Worm (Caenorhabditis elegans) whole organism, young adult: ENCODE results near the gene hum-4.

ENCODE experiments used
- C06A6.2 ChIP-seq: fragments of 200-800 bp; sonication (Bioruptor generic); conservative IDR thresholded peaks from 2 replicates; pipeline ENCODE4 v1.3.6; 2022; ENCODE audit warnings: missing genetic modification characterization, missing compliant biosample characterization
- D2030.7 ChIP-seq: fragments of 200-800 bp; sonication (Bioruptor generic); IDR thresholded peaks from 2 replicates; pipeline ENCODE4 v1.3.6; 2022; ENCODE audit warnings: missing genetic modification reagents, missing genetic modification characterization, missing compliant biosample characterization
- F23B12.7 ChIP-seq: sonication (generic microtip); optimal IDR thresholded peaks from 2 replicates; lab custom pipeline; 2017; ENCODE audit warnings: missing genetic modification characterization, mild to moderate bottlenecking, missing compliant biosample characterization, antibody characterized with exemption, moderate library complexity; ENCODE audit not compliant: insufficient read depth
- F39B2.1 ChIP-seq: fragments of 200-800 bp; sonication (Bioruptor generic); IDR thresholded peaks from 2 replicates; pipeline ENCODE4 v1.3.6; 2022; ENCODE audit warnings: missing genetic modification reagents, missing genetic modification characterization, missing compliant biosample characterization
- F49E8.2 ChIP-seq: sonication (generic microtip); optimal IDR thresholded peaks from 3 replicates; lab custom pipeline; 2017; ENCODE audit warnings: missing genetic modification characterization, mild to moderate bottlenecking, missing compliant biosample characterization, antibody characterized with exemption, moderate library complexity; ENCODE audit not compliant: insufficient read depth
- Y79H2A.3 ChIP-seq: fragments of 200-800 bp; sonication (Bioruptor generic); conservative IDR thresholded peaks from 2 replicates; pipeline ENCODE4 v1.3.6; 2022; ENCODE audit warnings: missing genetic modification reagents, missing genetic modification characterization, missing compliant biosample characterization
- ama-1 ChIP-seq, 3 experiments: fragments of 150-350 bp in 1 of 3; sonication (generic microtip) in 2 of 3; optimal IDR thresholded peaks; 2 replicates each; lab custom pipeline; 2014 to 2018; ENCODE audit warnings: missing biosample characterization in 2 of 3, missing genetic modification characterization in 2 of 3, missing genetic modification reagents in 2 of 3
- aptf-2 ChIP-seq: fragments of 200-800 bp; sonication (Bioruptor generic); conservative IDR thresholded peaks from 2 replicates; pipeline ENCODE4 v1.3.6; 2022; ENCODE audit warnings: missing genetic modification reagents, missing genetic modification characterization, missing compliant biosample characterization
- atf-7 ChIP-seq: sonication (generic microtip); optimal IDR thresholded peaks from 2 replicates; lab custom pipeline; 2017; ENCODE audit warnings: mild to moderate bottlenecking, missing genetic modification characterization, missing compliant biosample characterization
- athp-1 ChIP-seq: sonication (generic microtip); optimal IDR thresholded peaks from 2 replicates; lab custom pipeline; 2017; ENCODE audit warnings: mild to moderate bottlenecking, missing genetic modification characterization, missing compliant biosample characterization
- attf-3 ChIP-seq: fragments of 200-800 bp; sonication (Bioruptor generic); conservative IDR thresholded peaks from 2 replicates; pipeline ENCODE4 v1.3.6; 2022; ENCODE audit warnings: missing genetic modification reagents, missing genetic modification characterization, missing compliant biosample characterization
- attf-5 ChIP-seq: fragments of 200-800 bp; sonication (Bioruptor generic); optimal IDR thresholded peaks from 2 replicates; lab custom pipeline; 2018; ENCODE audit warnings: mild to moderate bottlenecking, missing genetic modification characterization, missing compliant biosample characterization
- cebp-1 ChIP-seq, 2 experiments: fragments of 200-800 bp in 1 of 2; sonication (Bioruptor generic) in 1 of 2; sonication (generic microtip) in 1 of 2; IDR thresholded peaks in 1 of 2; optimal IDR thresholded peaks in 1 of 2; 2 replicates each; pipeline versions ENCODE4 v1.3.6 to Lab custom; 2017 to 2022; ENCODE audit warnings: missing compliant biosample characterization in 2 of 2, missing genetic modification characterization in 2 of 2, mild to moderate bottlenecking in 1 of 2, missing genetic modification reagents in 1 of 2, moderate library complexity in 1 of 2
- ceh-100 ChIP-seq: fragments of 200-800 bp; sonication (Bioruptor generic); IDR thresholded peaks from 2 replicates; pipeline ENCODE4 v1.3.6; 2022; ENCODE audit warnings: missing genetic modification reagents, missing genetic modification characterization, missing compliant biosample characterization
- ceh-27 ChIP-seq: fragments of 200-800 bp; sonication (Bioruptor generic); optimal IDR thresholded peaks from 2 replicates; lab custom pipeline; 2018; ENCODE audit warnings: mild to moderate bottlenecking, missing genetic modification characterization, moderate library complexity, missing compliant biosample characterization
- ceh-91 ChIP-seq: fragments of 200-800 bp; sonication (Bioruptor generic); IDR thresholded peaks from 2 replicates; pipeline ENCODE4 v1.3.6; 2022; ENCODE audit warnings: missing genetic modification reagents, missing genetic modification characterization, missing compliant biosample characterization
- dpff-1 ChIP-seq: sonication (generic microtip); optimal IDR thresholded peaks from 2 replicates; lab custom pipeline; 2017; ENCODE audit warnings: mild to moderate bottlenecking, missing genetic modification characterization, missing compliant biosample characterization
- efl-1 ChIP-seq: fragments of 150-350 bp; optimal IDR thresholded peaks from 2 replicates; lab custom pipeline; 2014; ENCODE audit warnings: missing biosample characterization, missing genetic modification reagents, missing genetic modification characterization
- egl-18 ChIP-seq: fragments of 200-800 bp; sonication (Bioruptor generic); IDR thresholded peaks from 2 replicates; pipeline ENCODE4 v1.3.6; 2022; ENCODE audit warnings: missing genetic modification reagents, missing genetic modification characterization, missing compliant biosample characterization
- egl-44 ChIP-seq: fragments of 200-800 bp; sonication (Bioruptor generic); IDR thresholded peaks from 2 replicates; pipeline ENCODE4 v1.3.6; 2022; ENCODE audit warnings: missing genetic modification reagents, missing genetic modification characterization, missing compliant biosample characterization
- fkh-3 ChIP-seq: sonication (generic microtip); optimal IDR thresholded peaks from 2 replicates; lab custom pipeline; 2016; ENCODE audit warnings: mild to moderate bottlenecking, missing genetic modification characterization, missing compliant biosample characterization
- hmg-20 ChIP-seq: fragments of 200-800 bp; sonication (Bioruptor generic); IDR thresholded peaks from 2 replicates; pipeline ENCODE4 v1.3.6; 2022; ENCODE audit warnings: missing genetic modification reagents, missing genetic modification characterization, missing compliant biosample characterization
- lag-1 ChIP-seq: fragments of 200-800 bp; sonication (Bioruptor generic); IDR thresholded peaks from 2 replicates; pipeline ENCODE4 v1.3.6; 2022; ENCODE audit warnings: missing genetic modification reagents, missing genetic modification characterization, missing compliant biosample characterization
- let-526 ChIP-seq: fragments of 200-800 bp; sonication (Bioruptor generic); IDR thresholded peaks from 2 replicates; pipeline ENCODE4 v1.3.6; 2022; ENCODE audit warnings: missing genetic modification reagents, missing genetic modification characterization, missing compliant biosample characterization
- lin-40 ChIP-seq: sonication (generic microtip); optimal IDR thresholded peaks from 2 replicates; lab custom pipeline; 2016; ENCODE audit warnings: missing genetic modification characterization, mild to moderate bottlenecking, missing compliant biosample characterization, missing genotype, missing genetic modification reagents
- lin-54 ChIP-seq: fragments of 200-800 bp; sonication (Bioruptor generic); optimal IDR thresholded peaks from 2 replicates; lab custom pipeline; 2018; ENCODE audit warnings: mild to moderate bottlenecking, missing genetic modification characterization, missing compliant biosample characterization
- madf-10 ChIP-seq: sonication (generic microtip); optimal IDR thresholded peaks from 2 replicates; lab custom pipeline; 2016; ENCODE audit warnings: mild to moderate bottlenecking, missing genetic modification characterization, missing compliant biosample characterization
- mcd-1 ChIP-seq: fragments of 200-800 bp; sonication (Bioruptor generic); IDR thresholded peaks from 2 replicates; pipeline ENCODE4 v1.3.6; 2022; ENCODE audit warnings: missing genetic modification reagents, missing genetic modification characterization, missing compliant biosample characterization
- mel-28 ChIP-seq: sonication (generic microtip); optimal IDR thresholded peaks from 2 replicates; lab custom pipeline; 2016; ENCODE audit warnings: borderline replicate concordance, mild to moderate bottlenecking, missing genetic modification characterization, missing compliant biosample characterization
- nfyb-1 ChIP-seq: fragments of 200-800 bp; sonication (Bioruptor generic); IDR thresholded peaks from 2 replicates; pipeline ENCODE4 v1.3.6; 2022; ENCODE audit warnings: missing genetic modification reagents, missing genetic modification characterization, missing compliant biosample characterization
- nhr-27 ChIP-seq: fragments of 200-800 bp; sonication (Bioruptor generic); optimal IDR thresholded peaks from 2 replicates; lab custom pipeline; 2018; ENCODE audit warnings: mild to moderate bottlenecking, missing genetic modification characterization, moderate library complexity, missing compliant biosample characterization
- nhr-80 ChIP-seq: sonication (generic microtip); optimal IDR thresholded peaks from 2 replicates; lab custom pipeline; 2016; ENCODE audit warnings: missing genetic modification characterization, missing compliant biosample characterization
- nhr-90 ChIP-seq: sonication (generic microtip); optimal IDR thresholded peaks from 2 replicates; lab custom pipeline; 2016; ENCODE audit warnings: missing genotype, mild to moderate bottlenecking, missing genetic modification characterization, missing compliant biosample characterization
- pha-4 ChIP-seq: fragments of 150-350 bp; sonication (generic microtip); optimal IDR thresholded peaks from 2 replicates; lab custom pipeline; 2014; ENCODE audit warnings: missing biosample characterization, missing genetic modification reagents, missing genetic modification characterization
- rec-8 ChIP-seq, 2 experiments: sonication (generic microtip); optimal IDR thresholded peaks; 2 replicates each; lab custom pipeline; 2016; ENCODE audit warnings: mild to moderate bottlenecking in 2 of 2, missing genetic modification characterization in 2 of 2, missing genetic modification reagents in 2 of 2, missing genotype in 2 of 2, missing biosample characterization in 1 of 2, missing compliant biosample characterization in 1 of 2, moderate library complexity in 1 of 2
- repo-1 ChIP-seq: sonication (generic microtip); optimal IDR thresholded peaks from 2 replicates; lab custom pipeline; 2017; ENCODE audit warnings: mild to moderate bottlenecking, missing genetic modification characterization, missing compliant biosample characterization
- snpc-3.4 ChIP-seq: sonication (generic microtip); optimal IDR thresholded peaks from 2 replicates; lab custom pipeline; 2017; ENCODE audit warnings: missing genetic modification characterization, mild to moderate bottlenecking, missing compliant biosample characterization, antibody characterized with exemption, moderate library complexity, missing genotype, missing genetic modification reagents
- snpc-4 ChIP-seq, 5 experiments: fragments of 150-350 bp in 1 of 5; sonication (generic microtip) in 4 of 5; optimal IDR thresholded peaks; 2 replicates each; lab custom pipeline; 2014 to 2018; ENCODE audit warnings: missing genetic modification characterization in 5 of 5, missing biosample characterization in 3 of 5, antibody characterized with exemption in 2 of 5, mild to moderate bottlenecking in 2 of 5, missing compliant biosample characterization in 2 of 5, missing genotype in 2 of 5, moderate library complexity in 2 of 5, missing genetic modification reagents in 1 of 5
- sptf-2 ChIP-seq: fragments of 200-800 bp; sonication (Bioruptor generic); optimal IDR thresholded peaks from 2 replicates; lab custom pipeline; 2018; ENCODE audit warnings: mild to moderate bottlenecking, missing genetic modification characterization, missing compliant biosample characterization
- tbp1 ChIP-seq: fragments of 200-800 bp; sonication (Bioruptor generic); optimal IDR thresholded peaks from 2 replicates; lab custom pipeline; 2018; ENCODE audit warnings: mild to moderate bottlenecking, missing genetic modification characterization, missing compliant biosample characterization
- tlf-1 ChIP-seq: fragments of 200-800 bp; sonication (Bioruptor generic); optimal IDR thresholded peaks from 2 replicates; lab custom pipeline; 2018; ENCODE audit warnings: mild to moderate bottlenecking, missing genetic modification characterization, missing compliant biosample characterization
- zim-3 ChIP-seq: sonication (generic microtip); optimal IDR thresholded peaks from 2 replicates; lab custom pipeline; 2017; ENCODE audit warnings: mild to moderate bottlenecking, missing genetic modification characterization, moderate library complexity, missing compliant biosample characterization
- ztf-6 ChIP-seq: fragments of 200-800 bp; sonication (Bioruptor generic); IDR thresholded peaks from 2 replicates; pipeline ENCODE4 v1.3.6; 2022; ENCODE audit warnings: missing genetic modification reagents, missing genetic modification characterization, missing compliant biosample characterization

hum-4 gene

ce11 chrX:11433488-11433887, at the start of gene hum-4:
Gene hum-4, minus strand, starts transcription at chrX:11433588.
- TF ChIP-seq atf-7 (tag; lab: Kevin White, UChicago) (no peak), tbp1 (no peak), ceh-27 (GFP tag; lab: Kevin White, UChicago) (no peak), tlf-1 (no peak)

- TF ChIP-seq lag-1 (no peak), rec-8 (tag; optimal IDR thresholded peaks at IDR 0.05; lab: Kevin White, UChicago) (no peak), efl-1 (GFP tag; lab: Kevin White, UChicago) (no peak), lin-54 (no peak), aptf-2 (GFP tag; lab: Robert Waterston, UW) (no peak), D2030.7 (GFP tag; lab: Robert Waterston, UW) (no peak), nhr-80 (tag; lab: Kevin White, UChicago) (peak; percentile 98), snpc-3.4 (tag; lab: Kevin White, UChicago) (no peak), egl-44 (no peak), lin-40 (tag; lab: Kevin White, UChicago) (no peak), mcd-1 (no peak), C06A6.2 (GFP tag; lab: Robert Waterston, UW) (no peak), ceh-27 (GFP tag; lab: Kevin White, UChicago) (no peak), zim-3 (tag; lab: Kevin White, UChicago) (peak; percentile 3), let-526 (GFP tag; lab: Robert Waterston, UW) (no peak), fkh-3 (tag; lab: Kevin White, UChicago) (no peak), F23B12.7 (tag; lab: Kevin White, UChicago) (peak; percentile 36), F39B2.1 (GFP tag; lab: Robert Waterston, UW) (no peak), nfyb-1 (GFP tag; lab: Robert Waterston, UW) (no peak), Y79H2A.3 (GFP tag; lab: Robert Waterston, UW) (no peak), nhr-27 (no peak), attf-5 (GFP tag; lab: Kevin White, UChicago) (no peak), sptf-2 (GFP tag; lab: Kevin White, UChicago) (no peak), pha-4 (tag; lab: Kevin White, UChicago) (peak; percentile 25), hmg-20 (GFP tag; lab: Robert Waterston, UW) (no peak), nhr-90 (tag; lab: Kevin White, UChicago) (no peak), snpc-4 (GFP tag; optimal IDR thresholded peaks at IDR 0.05; lab: Kevin White, UChicago) (no peak), snpc-4 (tag; optimal IDR thresholded peaks at IDR 0.05; lab: Kevin White, UChicago) (no peak), attf-3 (GFP tag; lab: Robert Waterston, UW) (no peak), mel-28 (tag; lab: Kevin White, UChicago) (no peak), F49E8.2 (tag; lab: Kevin White, UChicago) (no peak), madf-10 (tag; lab: Kevin White, UChicago) (peak; percentile 22), dpff-1 (tag; lab: Kevin White, UChicago) (no peak), ceh-100 (GFP tag; lab: Robert Waterston, UW) (no peak), ceh-91 (no peak), ztf-6 (GFP tag; lab: Robert Waterston, UW) (no peak), ama-1 (optimal IDR thresholded peaks at IDR 0.05; lab: Kevin White, UChicago) (peak; percentile 51), ama-1 (GFP tag; optimal IDR thresholded peaks at IDR 0.05; lab: Kevin White, UChicago) (no peak), athp-1 (tag; lab: Kevin White, UChicago) (no peak), repo-1 (tag; lab: Kevin White, UChicago) (no peak), tlf-1 (peak; percentile 6), egl-18 (GFP tag; lab: Robert Waterston, UW) (no peak), cebp-1 (GFP tag; IDR thresholded peaks at IDR 0.05; lab: Robert Waterston, UW) (no peak), cebp-1 (tag; optimal IDR thresholded peaks at IDR 0.05; lab: Kevin White, UChicago) (peak; percentile 46)
These were observed 49.2 kb upstream of the hum-4 start for ce11 chrX:11482637-11483036.
